Worm (Caenorhabditis elegans) whole organism, young adult: ENCODE measurements around the gene sod-1.

Experiments used
- B0019.2 ChIP-seq: fragments of 200-800 bp; sonication (Bioruptor generic); conservative IDR thresholded peaks from 2 replicates; pipeline ENCODE4 v1.3.6; 2022; ENCODE audit warnings: missing genetic modification reagents, missing genetic modification characterization, missing compliant biosample characterization
- B0261.1 ChIP-seq: sonication (generic microtip); optimal IDR thresholded peaks from 2 replicates; lab custom pipeline; 2016; ENCODE audit warnings: mild to moderate bottlenecking, missing genetic modification characterization, moderate library complexity, missing compliant biosample characterization
- F10E7.11 ChIP-seq: sonication (generic microtip); optimal IDR thresholded peaks from 2 replicates; lab custom pipeline; 2017; ENCODE audit warnings: mild to moderate bottlenecking, missing genetic modification characterization, moderate library complexity, missing compliant biosample characterization
- F22D6.2 ChIP-seq: sonication (generic microtip); optimal IDR thresholded peaks from 2 replicates; lab custom pipeline; 2016; ENCODE audit warnings: mild to moderate bottlenecking, missing genetic modification characterization, missing compliant biosample characterization
- F39B2.1 ChIP-seq: fragments of 200-800 bp; sonication (Bioruptor generic); IDR thresholded peaks from 2 replicates; pipeline ENCODE4 v1.3.6; 2022; ENCODE audit warnings: missing genetic modification reagents, missing genetic modification characterization, missing compliant biosample characterization
- K11D2.4 ChIP-seq: fragments of 200-800 bp; sonication (Bioruptor generic); IDR thresholded peaks from 2 replicates; pipeline ENCODE4 v1.3.6; 2022; ENCODE audit warnings: missing genetic modification reagents, missing genetic modification characterization, missing compliant biosample characterization
- K12H6.12 ChIP-seq: fragments of 200-800 bp; sonication (Bioruptor generic); optimal IDR thresholded peaks from 2 replicates; lab custom pipeline; 2018; ENCODE audit warnings: mild to moderate bottlenecking, missing genetic modification characterization, missing compliant biosample characterization
- T07F8.4 ChIP-seq: sonication (generic microtip); optimal IDR thresholded peaks from 2 replicates; lab custom pipeline; 2016; ENCODE audit warnings: mild to moderate bottlenecking, missing genetic modification characterization, moderate library complexity, missing compliant biosample characterization
- Y56A3A.18 ChIP-seq: fragments of 200-800 bp; sonication (Bioruptor generic); IDR thresholded peaks from 2 replicates; pipeline ENCODE4 v1.3.6; 2022; ENCODE audit warnings: missing genetic modification reagents, missing genetic modification characterization, missing compliant biosample characterization
- ama-1 ChIP-seq, 3 experiments: fragments of 150-350 bp in 1 of 3; sonication (generic microtip) in 2 of 3; optimal IDR thresholded peaks; 2 replicates each; lab custom pipeline; 2014 to 2018; ENCODE audit warnings: missing biosample characterization in 2 of 3, missing genetic modification characterization in 2 of 3, missing genetic modification reagents in 2 of 3
- aptf-3 ChIP-seq: fragments of 200-800 bp; sonication (Bioruptor generic); IDR thresholded peaks from 2 replicates; pipeline ENCODE4 v1.3.6; 2022; ENCODE audit warnings: missing genetic modification characterization, missing compliant biosample characterization
- atf-7 ChIP-seq: sonication (generic microtip); optimal IDR thresholded peaks from 2 replicates; lab custom pipeline; 2017; ENCODE audit warnings: mild to moderate bottlenecking, missing genetic modification characterization, missing compliant biosample characterization
- athp-1 ChIP-seq: sonication (generic microtip); optimal IDR thresholded peaks from 2 replicates; lab custom pipeline; 2017; ENCODE audit warnings: mild to moderate bottlenecking, missing genetic modification characterization, missing compliant biosample characterization
- bed-1 ChIP-seq: fragments of 200-800 bp; sonication (Bioruptor generic); IDR thresholded peaks from 2 replicates; pipeline ENCODE4 v1.3.6; 2022; ENCODE audit warnings: missing genetic modification reagents, missing genetic modification characterization, missing compliant biosample characterization
- cebp-1 ChIP-seq, 2 experiments: fragments of 200-800 bp in 1 of 2; sonication (Bioruptor generic) in 1 of 2; sonication (generic microtip) in 1 of 2; IDR thresholded peaks in 1 of 2; optimal IDR thresholded peaks in 1 of 2; 2 replicates each; pipeline versions ENCODE4 v1.3.6 to Lab custom; 2017 to 2022; ENCODE audit warnings: missing compliant biosample characterization in 2 of 2, missing genetic modification characterization in 2 of 2, mild to moderate bottlenecking in 1 of 2, missing genetic modification reagents in 1 of 2, moderate library complexity in 1 of 2
- cebp-2 ChIP-seq: fragments of 200-800 bp; sonication (Bioruptor generic); IDR thresholded peaks from 2 replicates; pipeline ENCODE4 v1.3.6; 2022; ENCODE audit warnings: missing genetic modification characterization, missing compliant biosample characterization
- ceh-79 ChIP-seq: sonication (generic microtip); optimal IDR thresholded peaks from 2 replicates; lab custom pipeline; 2017; ENCODE audit warnings: mild to moderate bottlenecking, missing genetic modification characterization, missing compliant biosample characterization
- die-1 ChIP-seq: sonication (generic microtip); optimal IDR thresholded peaks from 2 replicates; lab custom pipeline; 2016; ENCODE audit warnings: missing genotype, mild to moderate bottlenecking, missing genetic modification characterization, missing compliant biosample characterization
- dpff-1 ChIP-seq: sonication (generic microtip); optimal IDR thresholded peaks from 2 replicates; lab custom pipeline; 2017; ENCODE audit warnings: mild to moderate bottlenecking, missing genetic modification characterization, missing compliant biosample characterization
- dpl-1 ChIP-seq: fragments of 150-350 bp; optimal IDR thresholded peaks from 2 replicates; lab custom pipeline; 2014; ENCODE audit warnings: missing biosample characterization, missing genetic modification reagents, missing genetic modification characterization
- egl-18 ChIP-seq: fragments of 200-800 bp; sonication (Bioruptor generic); IDR thresholded peaks from 2 replicates; pipeline ENCODE4 v1.3.6; 2022; ENCODE audit warnings: missing genetic modification reagents, missing genetic modification characterization, missing compliant biosample characterization
- egrh-3 ChIP-seq: fragments of 200-800 bp; sonication (Bioruptor generic); IDR thresholded peaks from 2 replicates; pipeline ENCODE4 v1.3.6; 2022; ENCODE audit warnings: missing genetic modification reagents, missing genetic modification characterization, missing compliant biosample characterization
- fkh-3 ChIP-seq: sonication (generic microtip); optimal IDR thresholded peaks from 2 replicates; lab custom pipeline; 2016; ENCODE audit warnings: mild to moderate bottlenecking, missing genetic modification characterization, missing compliant biosample characterization
- gei-17 ChIP-seq: fragments of 200-800 bp; sonication (Bioruptor generic); optimal IDR thresholded peaks from 2 replicates; lab custom pipeline; 2018; ENCODE audit warnings: mild to moderate bottlenecking, missing genetic modification characterization, missing compliant biosample characterization
- him-1 ChIP-seq: sonication (generic microtip); optimal IDR thresholded peaks from 2 replicates; lab custom pipeline; 2016; ENCODE audit warnings: missing genotype, missing genetic modification reagents, missing genetic modification characterization, missing compliant biosample characterization
- hlh-12 ChIP-seq: sonication (generic microtip); optimal IDR thresholded peaks from 2 replicates; lab custom pipeline; 2016; ENCODE audit warnings: missing genetic modification characterization, missing compliant biosample characterization
- lag-1 ChIP-seq: fragments of 200-800 bp; sonication (Bioruptor generic); IDR thresholded peaks from 2 replicates; pipeline ENCODE4 v1.3.6; 2022; ENCODE audit warnings: missing genetic modification reagents, missing genetic modification characterization, missing compliant biosample characterization
- let-526 ChIP-seq: fragments of 200-800 bp; sonication (Bioruptor generic); IDR thresholded peaks from 2 replicates; pipeline ENCODE4 v1.3.6; 2022; ENCODE audit warnings: missing genetic modification reagents, missing genetic modification characterization, missing compliant biosample characterization
- lin-26 ChIP-seq: fragments of 200-800 bp; sonication (Bioruptor generic); IDR thresholded peaks from 2 replicates; pipeline ENCODE4 v1.3.6; 2022; ENCODE audit warnings: missing genetic modification reagents, missing genetic modification characterization, missing compliant biosample characterization
- lin-54 ChIP-seq: fragments of 200-800 bp; sonication (Bioruptor generic); optimal IDR thresholded peaks from 2 replicates; lab custom pipeline; 2018; ENCODE audit warnings: mild to moderate bottlenecking, missing genetic modification characterization, missing compliant biosample characterization
- madf-8 ChIP-seq: fragments of 200-800 bp; sonication (Bioruptor generic); conservative IDR thresholded peaks from 2 replicates; pipeline ENCODE4 v1.3.6; 2022; ENCODE audit warnings: missing genetic modification reagents, missing genetic modification characterization, missing compliant biosample characterization
- mcd-1 ChIP-seq: fragments of 200-800 bp; sonication (Bioruptor generic); IDR thresholded peaks from 2 replicates; pipeline ENCODE4 v1.3.6; 2022; ENCODE audit warnings: missing genetic modification reagents, missing genetic modification characterization, missing compliant biosample characterization
- nhr-120 ChIP-seq: fragments of 200-800 bp; sonication (Bioruptor generic); IDR thresholded peaks from 2 replicates; pipeline ENCODE4 v1.3.6; 2022; ENCODE audit warnings: missing genetic modification characterization, missing compliant biosample characterization
- nhr-80 ChIP-seq: sonication (generic microtip); optimal IDR thresholded peaks from 2 replicates; lab custom pipeline; 2016; ENCODE audit warnings: missing genetic modification characterization, missing compliant biosample characterization
- nhr-90 ChIP-seq: sonication (generic microtip); optimal IDR thresholded peaks from 2 replicates; lab custom pipeline; 2016; ENCODE audit warnings: missing genotype, mild to moderate bottlenecking, missing genetic modification characterization, missing compliant biosample characterization
- repo-1 ChIP-seq: sonication (generic microtip); optimal IDR thresholded peaks from 2 replicates; lab custom pipeline; 2017; ENCODE audit warnings: mild to moderate bottlenecking, missing genetic modification characterization, missing compliant biosample characterization
- sdz-38 ChIP-seq: sonication (generic microtip); optimal IDR thresholded peaks from 2 replicates; lab custom pipeline; 2016; ENCODE audit warnings: missing genotype, missing genetic modification characterization, missing compliant biosample characterization
- snpc-1.3 ChIP-seq: sonication (generic microtip); optimal IDR thresholded peaks from 2 replicates; lab custom pipeline; 2017; ENCODE audit warnings: missing genetic modification characterization, mild to moderate bottlenecking, missing compliant biosample characterization, antibody characterized with exemption, moderate library complexity, missing genotype, missing genetic modification reagents; ENCODE audit not compliant: insufficient read depth
- snpc-4 ChIP-seq, 5 experiments: fragments of 150-350 bp in 1 of 5; sonication (generic microtip) in 4 of 5; optimal IDR thresholded peaks; 2 replicates each; lab custom pipeline; 2014 to 2018; ENCODE audit warnings: missing genetic modification characterization in 5 of 5, missing biosample characterization in 3 of 5, antibody characterized with exemption in 2 of 5, mild to moderate bottlenecking in 2 of 5, missing compliant biosample characterization in 2 of 5, missing genotype in 2 of 5, moderate library complexity in 2 of 5, missing genetic modification reagents in 1 of 5
- tbp1 ChIP-seq: fragments of 200-800 bp; sonication (Bioruptor generic); optimal IDR thresholded peaks from 2 replicates; lab custom pipeline; 2018; ENCODE audit warnings: mild to moderate bottlenecking, missing genetic modification characterization, missing compliant biosample characterization
- tbx-9 ChIP-seq: sonication (generic microtip); optimal IDR thresholded peaks from 2 replicates; lab custom pipeline; 2016; ENCODE audit warnings: borderline replicate concordance, missing genetic modification characterization, inconsistent platforms, missing compliant biosample characterization
- tlf-1 ChIP-seq: fragments of 200-800 bp; sonication (Bioruptor generic); optimal IDR thresholded peaks from 2 replicates; lab custom pipeline; 2018; ENCODE audit warnings: mild to moderate bottlenecking, missing genetic modification characterization, missing compliant biosample characterization
- unc-62 ChIP-seq: fragments of 150-350 bp; optimal IDR thresholded peaks from 2 replicates; lab custom pipeline; 2014; ENCODE audit warnings: missing biosample characterization, missing genetic modification reagents, missing genetic modification characterization
- zfh-2 ChIP-seq: fragments of 200-800 bp; sonication (Bioruptor generic); conservative IDR thresholded peaks from 2 replicates; pipeline ENCODE4 v1.3.6; 2022; ENCODE audit warnings: missing genetic modification reagents, missing genetic modification characterization, missing compliant biosample characterization
- zim-3 ChIP-seq: sonication (generic microtip); optimal IDR thresholded peaks from 2 replicates; lab custom pipeline; 2017; ENCODE audit warnings: mild to moderate bottlenecking, missing genetic modification characterization, moderate library complexity, missing compliant biosample characterization
- ztf-18 ChIP-seq: sonication (generic microtip); optimal IDR thresholded peaks from 2 replicates; lab custom pipeline; 2016; ENCODE audit warnings: missing genotype, mild to moderate bottlenecking, missing genetic modification characterization, missing compliant biosample characterization
- ztf-28 ChIP-seq: fragments of 200-800 bp; sonication (Bioruptor generic); IDR thresholded peaks from 2 replicates; pipeline ENCODE4 v1.3.6; 2022; ENCODE audit warnings: missing genetic modification reagents, missing genetic modification characterization, missing compliant biosample characterization

The sod-1 gene

ce11 chrII:6968191-6968675 lies 5.5 kb downstream of the sod-1 start (continued):
- TF ChIP-seq dpl-1 (GFP tag; lab: Kevin White, UChicago) (no peak), him-1 (tag; lab: Kevin White, UChicago) (peak; percentile 47), die-1 (tag; lab: Kevin White, UChicago) (peak; percentile 59), fkh-3 (peak; percentile 80), F39B2.1 (GFP tag; lab: Robert Waterston, UW) (peak; percentile 53; the same call in 1 of the 2 replicates), gei-17 (peak; percentile 38), atf-7 (tag; lab: Kevin White, UChicago) (peak; percentile 59), egl-18 (GFP tag; lab: Robert Waterston, UW) (0 out of 2 replicates have a peak, but pooled peaks have one; percentile 53), K11D2.4 (GFP tag; lab: Robert Waterston, UW) (peak; percentile 57; the same call in 1 of the 2 replicates), nhr-80 (tag; lab: Kevin White, UChicago) (no peak), lin-26 (peak; percentile 74; the same call in 1 of the 2 replicates), lin-54 (GFP tag; lab: Kevin White, UChicago) (peak; percentile 65), athp-1 (peak; percentile 87), B0019.2 (GFP tag; lab: Robert Waterston, UW) (peak; percentile 85), cebp-1 (GFP tag; IDR thresholded peaks at IDR 0.05; lab: Robert Waterston, UW) (no peak), cebp-1 (tag; optimal IDR thresholded peaks at IDR 0.05; lab: Kevin White, UChicago) (peak; percentile 62), mcd-1 (GFP tag; lab: Robert Waterston, UW) (peak; percentile 81), T07F8.4 (tag; lab: Kevin White, UChicago) (peak; percentile 14), sdz-38 (tag; lab: Kevin White, UChicago) (no peak), snpc-4 (GFP tag; optimal IDR thresholded peaks at IDR 0.05; lab: Kevin White, UChicago) (peak; percentile 97), snpc-4 (tag; optimal IDR thresholded peaks at IDR 0.05; lab: Kevin White, UChicago) (peak; percentile 97 to 99 (median 98)), ztf-18 (tag; lab: Kevin White, UChicago) (peak; percentile 70), aptf-3 (GFP tag; lab: Robert Waterston, UW) (0 out of 2 replicates have a peak, but pooled peaks have one; percentile 62), madf-8 (peak; percentile 67), nhr-90 (tag; lab: Kevin White, UChicago) (peak; percentile 41), Y56A3A.18 (GFP tag; lab: Robert Waterston, UW) (0 out of 2 replicates have a peak, but pooled peaks have one; percentile 84), tlf-1 (GFP tag; lab: Kevin White, UChicago) (peak; percentile 59), snpc-1.3 (peak; percentile 70), F10E7.11 (tag; lab: Kevin White, UChicago) (peak; percentile 79), let-526 (GFP tag; lab: Robert Waterston, UW) (peak; percentile 78; the same call in 1 of the 2 replicates), egrh-3 (peak; percentile 74), zfh-2 (GFP tag; lab: Robert Waterston, UW) (no peak; the same call in 1 of the 2 replicates), repo-1 (tag; lab: Kevin White, UChicago) (peak; percentile 88), lag-1 (GFP tag; lab: Robert Waterston, UW) (no peak), tbp1 (GFP tag; lab: Kevin White, UChicago) (peak; percentile 79), B0261.1 (peak; percentile 40), ztf-28 (peak; percentile 68; the same call in 1 of the 2 replicates), K12H6.12 (peak; percentile 39), ama-1 (optimal IDR thresholded peaks at IDR 0.05; lab: Kevin White, UChicago) (peak; percentile 64), ama-1 (GFP tag; optimal IDR thresholded peaks at IDR 0.05; lab: Kevin White, UChicago) (peak in 1 of 2 experiments; percentile 59), unc-62 (GFP tag; lab: Kevin White, UChicago) (no peak), dpff-1 (tag; lab: Kevin White, UChicago) (peak; percentile 80), hlh-12 (tag; lab: Kevin White, UChicago) (peak; percentile 29), F22D6.2 (tag; lab: Kevin White, UChicago) (no peak), nhr-120 (no peak), cebp-2 (GFP tag; lab: Robert Waterston, UW) (peak; percentile 61; the same call in 1 of the 2 replicates), tbx-9 (tag; lab: Kevin White, UChicago) (no peak), ceh-79 (tag; lab: Kevin White, UChicago) (peak; percentile 77), bed-1 (GFP tag; lab: Robert Waterston, UW) (no peak), zim-3 (tag; lab: Kevin White, UChicago) (peak; percentile 21)
